Comparison of ENCODE assay signal across 3 worm cellular contexts in the genomic region with DNA sequence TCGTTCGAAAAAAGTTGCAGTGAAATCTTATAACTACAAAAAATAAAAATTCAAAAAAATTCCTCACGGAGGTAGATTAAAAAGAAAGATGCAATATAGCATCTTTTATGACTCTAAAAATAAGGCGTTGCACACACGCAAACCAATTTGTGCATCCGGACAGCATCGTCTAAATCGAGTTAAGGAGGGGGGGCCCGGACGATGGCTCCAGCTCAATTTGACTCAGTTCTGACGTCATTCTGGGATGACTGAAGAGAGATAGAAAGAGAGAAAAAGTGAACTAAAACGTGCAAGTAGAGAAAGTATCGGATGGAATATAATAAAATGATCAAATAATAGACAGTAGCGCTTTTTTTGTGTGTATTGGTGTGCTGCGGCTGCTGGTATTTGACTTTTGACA.
TF ChIP-seq lines count a peak whose summit lies in the region.

No protein-coding gene starts in this region.

TF ChIP-seq in whole organism, L1 larva, 84 proteins besides CTCF, POLR2A, EP300 and RAD21 (continued from another document and continues in another):
- TF ChIP-seq mdl-1 (tag; optimal IDR thresholded peaks at IDR 0.05; lab: Kevin White, UChicago) (no peak), nhr-90 (tag; optimal IDR thresholded peaks at IDR 0.05; lab: Kevin White, UChicago; ENCODE audit: poor library complexity) (no peak), egl-27 (tag; optimal IDR thresholded peaks at IDR 0.05; lab: Kevin White, UChicago) (no peak), ceh-88 (GFP tag; IDR thresholded peaks at IDR 0.05; lab: Robert Waterston, UW) (no peak), C16A3.4 (tag; optimal IDR thresholded peaks at IDR 0.05; lab: Kevin White, UChicago) (no peak), F16B12.6 (tag; optimal IDR thresholded peaks at IDR 0.05; lab: Kevin White, UChicago) (no peak), ceh-90 (tag; optimal IDR thresholded peaks at IDR 0.05; lab: Kevin White, UChicago) (no peak), fkh-10 (GFP tag; optimal IDR thresholded peaks at IDR 0.05; lab: Kevin White, UChicago) (peak; percentile 41), sup-37 (GFP tag; optimal IDR thresholded peaks at IDR 0.05; lab: Kevin White, UChicago) (no peak), pax-3 (tag; optimal IDR thresholded peaks at IDR 0.05; lab: Kevin White, UChicago) (no peak), C04F5.9 (tag; optimal IDR thresholded peaks at IDR 0.05; lab: Kevin White, UChicago) (no peak), ceh-63 (GFP tag; optimal IDR thresholded peaks at IDR 0.05; lab: Kevin White, UChicago) (no peak), fos-1 (tag; optimal IDR thresholded peaks at IDR 0.05; lab: Kevin White, UChicago) (no peak), snu-23 (GFP tag; optimal IDR thresholded peaks at IDR 0.05; lab: Kevin White, UChicago) (peak; percentile 27), pqm-1 (tag; optimal IDR thresholded peaks at IDR 0.05; lab: Kevin White, UChicago) (no peak), mep-1 (tag; optimal IDR thresholded peaks at IDR 0.05; lab: Kevin White, UChicago) (peak; percentile 23), unc-62 (GFP tag; optimal IDR thresholded peaks at IDR 0.05; lab: Kevin White, UChicago) (no peak), mab-9 (GFP tag; IDR thresholded peaks at IDR 0.05; lab: Robert Waterston, UW) (no peak), skn-1 (tag; optimal IDR thresholded peaks at IDR 0.05; lab: Kevin White, UChicago) (no peak), nhr-28 (tag; optimal IDR thresholded peaks at IDR 0.05; lab: Kevin White, UChicago) (no peak), irx-1 (tag; optimal IDR thresholded peaks at IDR 0.05; lab: Kevin White, UChicago) (no peak), dpl-1 (GFP tag; optimal IDR thresholded peaks at IDR 0.05; lab: Kevin White, UChicago) (no peak), swsn-7 (tag; optimal IDR thresholded peaks at IDR 0.05; lab: Kevin White, UChicago) (peak; percentile 33), zag-1 (tag; optimal IDR thresholded peaks at IDR 0.05; lab: Kevin White, UChicago) (no peak), dsc-1 (tag; optimal IDR thresholded peaks at IDR 0.05; lab: Kevin White, UChicago) (no peak), elt-2 (tag; optimal IDR thresholded peaks at IDR 0.05; lab: Kevin White, UChicago) (no peak), C34B4.2 (tag; optimal IDR thresholded peaks at IDR 0.05; lab: Kevin White, UChicago) (no peak), unc-86 (tag; optimal IDR thresholded peaks at IDR 0.05; lab: Kevin White, UChicago) (no peak), elt-3 (tag; optimal IDR thresholded peaks at IDR 0.05; lab: Kevin White, UChicago) (no peak), grh-1 (GFP tag; IDR thresholded peaks at IDR 0.05; lab: Robert Waterston, UW) (no peak), ztf-11 (tag; optimal IDR thresholded peaks at IDR 0.05; lab: Kevin White, UChicago) (no peak), egl-13 (tag; optimal IDR thresholded peaks at IDR 0.05; lab: Kevin White, UChicago) (peak; percentile 21), jun-1 (tag; optimal IDR thresholded peaks at IDR 0.05; lab: Kevin White, UChicago) (no peak), ztf-4 (tag; optimal IDR thresholded peaks at IDR 0.05; lab: Kevin White, UChicago) (no peak), nhr-71 (tag; optimal IDR thresholded peaks at IDR 0.05; lab: Kevin White, UChicago) (peak; percentile 63), nhr-47 (tag; optimal IDR thresholded peaks at IDR 0.05; lab: Kevin White, UChicago) (peak; percentile 55), nhr-11 (tag; optimal IDR thresholded peaks at IDR 0.05; lab: Kevin White, UChicago) (no peak), hpl-2 (GFP tag; optimal IDR thresholded peaks at IDR 0.05; lab: Kevin White, UChicago) (no peak), snpc-4 (tag; optimal IDR thresholded peaks at IDR 0.05; lab: Kevin White, UChicago) (no peak), sox-4 (tag; optimal IDR thresholded peaks at IDR 0.05; lab: Kevin White, UChicago) (no peak), unc-30 (tag; optimal IDR thresholded peaks at IDR 0.05; lab: Kevin White, UChicago) (no peak), hlh-17 (GFP tag; optimal IDR thresholded peaks at IDR 0.05; lab: Kevin White, UChicago; ENCODE audit: borderline replicate concordance) (no peak), nhr-84 (tag; optimal IDR thresholded peaks at IDR 0.05; lab: Kevin White, UChicago) (no peak), ces-1 (GFP tag; optimal IDR thresholded peaks at IDR 0.05; lab: Kevin White, UChicago) (peak; percentile 93)

TF ChIP-seq in whole organism, L2 larva, 48 proteins besides CTCF, POLR2A, EP300 and RAD21 (continued from another document):
- TF ChIP-seq nhr-12 (tag; optimal IDR thresholded peaks at IDR 0.05; lab: Kevin White, UChicago) (no peak), F13H6.1 (tag; optimal IDR thresholded peaks at IDR 0.05; lab: Kevin White, UChicago) (peak; percentile 56), lin-11 (tag; optimal IDR thresholded peaks at IDR 0.05; lab: Kevin White, UChicago) (peak; percentile 3), nhr-129 (tag; optimal IDR thresholded peaks at IDR 0.05; lab: Kevin White, UChicago) (peak; percentile 27), unc-39 (tag; optimal IDR thresholded peaks at IDR 0.05; lab: Kevin White, UChicago) (no peak), elt-3 (tag; optimal IDR thresholded peaks at IDR 0.05; lab: Kevin White, UChicago) (no peak), R02D3.7 (tag; optimal IDR thresholded peaks at IDR 0.05; lab: Kevin White, UChicago) (no peak), egl-27 (tag; optimal IDR thresholded peaks at IDR 0.05; lab: Kevin White, UChicago) (peak; percentile 15), nhr-10 (tag; optimal IDR thresholded peaks at IDR 0.05; lab: Kevin White, UChicago) (no peak), crh-2 (tag; optimal IDR thresholded peaks at IDR 0.05; lab: Kevin White, UChicago) (no peak), ztf-1 (GFP tag; conservative IDR thresholded peaks at IDR 0.05; lab: Robert Waterston, UW) (no peak), blmp-1 (tag; optimal IDR thresholded peaks at IDR 0.05; lab: Kevin White, UChicago; ENCODE audit: insufficient read depth) (no peak)
TF ChIP-seq in whole organism, L2 larva: peak in this region for 10.

TF ChIP-seq in whole organism, L3 larva, 47 proteins besides CTCF, POLR2A, EP300 and RAD21 (continued from another document):
- TF ChIP-seq ama-1 (optimal IDR thresholded peaks at IDR 0.05; lab: Kevin White, UChicago), result no peak
- TF ChIP-seq ceh-82 (tag; optimal IDR thresholded peaks at IDR 0.05; lab: Kevin White, UChicago), result no peak
- TF ChIP-seq jun-1 (tag; optimal IDR thresholded peaks at IDR 0.05; lab: Kevin White, UChicago), result no peak
- TF ChIP-seq sea-2 (GFP tag; optimal IDR thresholded peaks at IDR 0.05; lab: Kevin White, UChicago), result no peak
- TF ChIP-seq tbx-2 (tag; optimal IDR thresholded peaks at IDR 0.05; lab: Kevin White, UChicago), result no peak
- no peak for TF ChIP-seq nhr-11 (tag; optimal IDR thresholded peaks at IDR 0.05; lab: Kevin White, UChicago)
- TF ChIP-seq egl-5 (tag; optimal IDR thresholded peaks at IDR 0.05; lab: Kevin White, UChicago), result no peak
- TF ChIP-seq nhr-237 (tag; optimal IDR thresholded peaks at IDR 0.05; lab: Kevin White, UChicago), result no peak
- no peak for TF ChIP-seq nhr-12 (tag; optimal IDR thresholded peaks at IDR 0.05; lab: Kevin White, UChicago)
- TF ChIP-seq hmg-11 (tag; optimal IDR thresholded peaks at IDR 0.05; lab: Kevin White, UChicago), result no peak
- no peak for TF ChIP-seq R02D3.7 (tag; optimal IDR thresholded peaks at IDR 0.05; lab: Kevin White, UChicago)
- no peak for TF ChIP-seq nhr-76 (tag; optimal IDR thresholded peaks at IDR 0.05; lab: Kevin White, UChicago)
- TF ChIP-seq pha-4 (tag; optimal IDR thresholded peaks at IDR 0.05; lab: Kevin White, UChicago), result peak; percentile 16
- peak; percentile 67 for TF ChIP-seq fkh-10 (GFP tag; optimal IDR thresholded peaks at IDR 0.05; lab: Kevin White, UChicago)
- peak; percentile 14 for TF ChIP-seq lin-15B (tag; optimal IDR thresholded peaks at IDR 0.05; lab: Kevin White, UChicago)
- no peak for TF ChIP-seq ceh-9 (tag; optimal IDR thresholded peaks at IDR 0.05; lab: Kevin White, UChicago)
- no peak for TF ChIP-seq lsy-12 (tag; optimal IDR thresholded peaks at IDR 0.05; lab: Kevin White, UChicago)
- no peak for TF ChIP-seq ztf-11 (tag; optimal IDR thresholded peaks at IDR 0.05; lab: Kevin White, UChicago)
TF ChIP-seq in whole organism, L3 larva: peak in this region for 5.
